Worm (Caenorhabditis elegans): ENCODE results near the gene B0280.17.

The B0280.17 gene

ce11 chrIII:7166664-7167567 is 31.0 kb upstream of the B0280.17 start (continued):
- TF ChIP-seq mdl-1 (tag; optimal IDR thresholded peaks at IDR 0.05) (peak in 1 of 2 experiments; percentile 40), nhr-47 (tag; optimal IDR thresholded peaks at IDR 0.05) (peak; percentile 44), swsn-7 (tag; optimal IDR thresholded peaks at IDR 0.05) (peak; percentile 32), tbx-2 (tag; optimal IDR thresholded peaks at IDR 0.05) (peak; percentile 36), C16A3.4 (tag; optimal IDR thresholded peaks at IDR 0.05) (no peak), nhr-84 (tag; optimal IDR thresholded peaks at IDR 0.05) (no peak), xbp-1 (tag; optimal IDR thresholded peaks at IDR 0.05) (peak; percentile 24), hpl-2 (GFP tag; optimal IDR thresholded peaks at IDR 0.05) (no peak), grh-1 (GFP tag; IDR thresholded peaks at IDR 0.05) (no peak), ceh-88 (GFP tag; IDR thresholded peaks at IDR 0.05) (no peak), unc-30 (tag; optimal IDR thresholded peaks at IDR 0.05) (no peak), ztf-4 (tag; optimal IDR thresholded peaks at IDR 0.05) (no peak), sup-37 (GFP tag; optimal IDR thresholded peaks at IDR 0.05) (no peak), lin-14 (GFP tag; optimal IDR thresholded peaks at IDR 0.05) (peak; percentile 95), ztf-11 (tag; optimal IDR thresholded peaks at IDR 0.05) (no peak), sox-4 (tag; optimal IDR thresholded peaks at IDR 0.05) (no peak), egl-27 (tag; optimal IDR thresholded peaks at IDR 0.05) (peak in 1 of 2 experiments; percentile 46), vab-15 (tag; optimal IDR thresholded peaks at IDR 0.05) (no peak), dsc-1 (tag; optimal IDR thresholded peaks at IDR 0.05) (no peak), egl-13 (tag; optimal IDR thresholded peaks at IDR 0.05) (no peak), fkh-8 (tag; optimal IDR thresholded peaks at IDR 0.05) (peak; percentile 80), tlp-1 (tag; optimal IDR thresholded peaks at IDR 0.05) (no peak), unc-130 (tag; optimal IDR thresholded peaks at IDR 0.05) (no peak), lin-13 (GFP tag; optimal IDR thresholded peaks at IDR 0.05) (no peak), nhr-85 (tag) (peak; percentile 30), hlh-4 (tag; optimal IDR thresholded peaks at IDR 0.05) (no peak)

- TF ChIP-seq snu-23 (GFP tag; optimal IDR thresholded peaks at IDR 0.05), result no peak
- TF ChIP-seq elt-3 (tag; optimal IDR thresholded peaks at IDR 0.05), result no peak
- no peak for TF ChIP-seq hpl-2 (GFP tag; optimal IDR thresholded peaks at IDR 0.05)
- no peak for TF ChIP-seq nhr-85 (tag)
- no peak for TF ChIP-seq alr-1 (tag; optimal IDR thresholded peaks at IDR 0.05; ENCODE audit: borderline replicate concordance)
- TF ChIP-seq xbp-1 (tag; optimal IDR thresholded peaks at IDR 0.05), result peak; percentile 77
- no peak for TF ChIP-seq lin-39 (tag; optimal IDR thresholded peaks at IDR 0.05)
- no peak for TF ChIP-seq fos-1 (tag; optimal IDR thresholded peaks at IDR 0.05)
- peak; percentile 5 for TF ChIP-seq zip-4 (GFP tag; optimal IDR thresholded peaks at IDR 0.05)
- no peak for TF ChIP-seq sup-37 (GFP tag; optimal IDR thresholded peaks at IDR 0.05)
- no peak for TF ChIP-seq ceh-8 (GFP tag; optimal IDR thresholded peaks at IDR 0.05)
- TF ChIP-seq irx-1 (tag; optimal IDR thresholded peaks at IDR 0.05), result no peak
- TF ChIP-seq ztf-11 (tag; optimal IDR thresholded peaks at IDR 0.05), result no peak
- no peak for TF ChIP-seq vab-15 (tag; optimal IDR thresholded peaks at IDR 0.05)
- TF ChIP-seq jun-1 (tag; optimal IDR thresholded peaks at IDR 0.05), result peak; percentile 10
- no peak for TF ChIP-seq aly-2 (tag; optimal IDR thresholded peaks at IDR 0.05)
- peak; percentile 3 for TF ChIP-seq swsn-7 (tag; optimal IDR thresholded peaks at IDR 0.05)
- no peak for TF ChIP-seq nhr-77 (tag; optimal IDR thresholded peaks at IDR 0.05)
- no peak for TF ChIP-seq ceh-88 (GFP tag; IDR thresholded peaks at IDR 0.05)
- no peak for TF ChIP-seq C16A3.4 (tag; optimal IDR thresholded peaks at IDR 0.05)
- no peak for TF ChIP-seq nhr-76 (tag; optimal IDR thresholded peaks at IDR 0.05)
- peak; percentile 83 for TF ChIP-seq elt-2 (tag; optimal IDR thresholded peaks at IDR 0.05)
- TF ChIP-seq ets-5 (GFP tag; IDR thresholded peaks at IDR 0.05), result no peak
- TF ChIP-seq nhr-12 (tag; optimal IDR thresholded peaks at IDR 0.05), result no peak
- no peak for TF ChIP-seq mef-2 (tag; optimal IDR thresholded peaks at IDR 0.05)
- TF ChIP-seq nhr-20 (tag; optimal IDR thresholded peaks at IDR 0.05), result peak; percentile 16
- no peak for TF ChIP-seq aha-1 (tag; optimal IDR thresholded peaks at IDR 0.05)
- no peak for TF ChIP-seq C04F5.9 (tag; optimal IDR thresholded peaks at IDR 0.05)
- TF ChIP-seq ceh-82 (tag; optimal IDR thresholded peaks at IDR 0.05), result peak in 1 of 3 experiments; percentile 57
- TF ChIP-seq fkh-8 (tag; optimal IDR thresholded peaks at IDR 0.05), result peak; percentile 3
- TF ChIP-seq lin-35 (GFP tag; optimal IDR thresholded peaks at IDR 0.05), result peak; percentile 60 to 77
- no peak for TF ChIP-seq unc-98 (GFP tag; IDR thresholded peaks at IDR 0.05)
- no peak for TF ChIP-seq fkh-10 (GFP tag; optimal IDR thresholded peaks at IDR 0.05)
- no peak for TF ChIP-seq fkh-4 (tag; optimal IDR thresholded peaks at IDR 0.05; ENCODE audit: borderline replicate concordance)
These were observed 29.9 kb upstream of the B0280.17 start for ce11 chrIII:7165816-7166229.
